Worm (Caenorhabditis elegans) whole organism, L1 larva: ENCODE data around the gene T04C12.7.
A peak's percentile ranks its signal among the peaks of the same experiment; 100 is the strongest.

Experiments used
- C16A3.4 ChIP-seq: fragments of 150-350 bp; optimal IDR thresholded peaks from 2 replicates; lab custom pipeline; 2014; ENCODE audit warnings: missing biosample characterization, missing genetic modification characterization
- Y116A8C.19 ChIP-seq: sonication (generic microtip); optimal IDR thresholded peaks from 2 replicates; lab custom pipeline; 2016; ENCODE audit warnings: missing compliant biosample characterization, missing genetic modification characterization, borderline replicate concordance
- alr-1 ChIP-seq: fragments of 200-800 bp; sonication (Bioruptor generic); optimal IDR thresholded peaks from 2 replicates; lab custom pipeline; 2018; ENCODE audit warnings: borderline replicate concordance, mild to moderate bottlenecking, missing genetic modification characterization, missing compliant biosample characterization
- ama-1 ChIP-seq: fragments of 150-350 bp; optimal IDR thresholded peaks from 2 replicates; lab custom pipeline; 2014
- blmp-1 ChIP-seq: fragments of 150-350 bp; optimal IDR thresholded peaks from 2 replicates; lab custom pipeline; 2014; ENCODE audit warnings: missing biosample characterization, missing genetic modification characterization
- ceh-8 ChIP-seq: fragments of 200-800 bp; sonication (Bioruptor generic); optimal IDR thresholded peaks from 2 replicates; lab custom pipeline; 2018; ENCODE audit warnings: mild to moderate bottlenecking, missing genetic modification characterization, moderate library complexity, missing compliant biosample characterization
- ceh-82 ChIP-seq, 3 experiments: fragments of 150-350 bp in 1 of 3; sonication (generic microtip) in 2 of 3; optimal IDR thresholded peaks; 2 replicates each; lab custom pipeline; 2014 to 2017; ENCODE audit warnings: missing biosample characterization in 3 of 3, missing genetic modification characterization in 3 of 3
- ceh-90 ChIP-seq: sonication (generic microtip); optimal IDR thresholded peaks from 2 replicates; lab custom pipeline; 2016; ENCODE audit warnings: missing genetic modification characterization, missing compliant biosample characterization
- dpl-1 ChIP-seq, 3 experiments: fragments of 150-350 bp in 2 of 3; sonication (generic microtip) in 1 of 3; optimal IDR thresholded peaks; 2 replicates each; lab custom pipeline; 2014 to 2017; ENCODE audit warnings: missing biosample characterization in 3 of 3, missing genetic modification characterization in 3 of 3, missing genetic modification reagents in 3 of 3
- dsc-1 ChIP-seq: sonication (generic microtip); optimal IDR thresholded peaks from 2 replicates; lab custom pipeline; 2016; ENCODE audit warnings: mild to moderate bottlenecking, missing genetic modification characterization, missing compliant biosample characterization
- efl-1 ChIP-seq, 4 experiments: fragments of 150-350 bp; optimal IDR thresholded peaks in 3 of 4; peaks in 1 of 4; 1 replicate in 1 of 4; 2 replicates in 3 of 4; lab custom pipeline; 2014; ENCODE audit warnings: missing biosample characterization in 2 of 4, missing genetic modification characterization in 2 of 4, missing genetic modification reagents in 2 of 4
- egl-13 ChIP-seq: sonication (generic microtip); optimal IDR thresholded peaks from 2 replicates; lab custom pipeline; 2016; ENCODE audit warnings: missing genotype, missing genetic modification reagents, missing genetic modification characterization, missing compliant biosample characterization
- elt-2 ChIP-seq: sonication (generic microtip); optimal IDR thresholded peaks from 2 replicates; lab custom pipeline; 2016; ENCODE audit warnings: missing genetic modification characterization, mild to moderate bottlenecking, inconsistent platforms, missing compliant biosample characterization, missing genetic modification reagents
- elt-3 ChIP-seq, 6 experiments: fragments of 150-350 bp in 1 of 6; sonication (generic microtip); optimal IDR thresholded peaks; 2 replicates each; lab custom pipeline; 2017 to 2018; ENCODE audit warnings: missing biosample characterization in 6 of 6, missing genetic modification characterization in 6 of 6, inconsistent platforms in 1 of 6
- ets-5 ChIP-seq: fragments of 200-800 bp; sonication (Bioruptor generic); IDR thresholded peaks from 2 replicates; pipeline ENCODE4 v1.3.6; 2022; ENCODE audit warnings: missing genetic modification characterization, missing compliant biosample characterization
- fkh-4 ChIP-seq: sonication (generic microtip); optimal IDR thresholded peaks from 2 replicates; lab custom pipeline; 2016; ENCODE audit warnings: missing compliant biosample characterization, missing genetic modification characterization, borderline replicate concordance
- fkh-8 ChIP-seq: sonication (generic microtip); optimal IDR thresholded peaks from 2 replicates; lab custom pipeline; 2016; ENCODE audit warnings: mild to moderate bottlenecking, missing genetic modification characterization, missing compliant biosample characterization
- hlh-17 ChIP-seq: fragments of 200-800 bp; sonication (Bioruptor generic); optimal IDR thresholded peaks from 2 replicates; lab custom pipeline; 2018; ENCODE audit warnings: missing genetic modification characterization, mild to moderate bottlenecking, missing compliant biosample characterization, moderate library complexity, borderline replicate concordance
- hpl-2 ChIP-seq: fragments of 150-350 bp; optimal IDR thresholded peaks from 2 replicates; lab custom pipeline; 2014; ENCODE audit warnings: missing biosample characterization, missing genetic modification reagents, missing genetic modification characterization
- lin-14 ChIP-seq: fragments of 200-800 bp; sonication (Bioruptor generic); optimal IDR thresholded peaks from 2 replicates; lab custom pipeline; 2018; ENCODE audit warnings: mild to moderate bottlenecking, missing genetic modification characterization, moderate library complexity, missing compliant biosample characterization
- lin-15B ChIP-seq: fragments of 150-350 bp; sonication (generic microtip); optimal IDR thresholded peaks from 3 replicates; lab custom pipeline; 2014; ENCODE audit warnings: missing biosample characterization, missing genetic modification characterization
- lin-35 ChIP-seq, 2 experiments: fragments of 150-350 bp; optimal IDR thresholded peaks; 2 replicates each; lab custom pipeline; 2014; ENCODE audit warnings: missing biosample characterization in 2 of 2, missing genetic modification characterization in 2 of 2, missing genetic modification reagents in 2 of 2
- lsy-2 ChIP-seq, 2 experiments: fragments of 150-350 bp; optimal IDR thresholded peaks; 2 replicates each; lab custom pipeline; 2014; ENCODE audit warnings: missing biosample characterization in 2 of 2, missing genetic modification characterization in 2 of 2
- mab-9 ChIP-seq: fragments of 200-800 bp; sonication (Bioruptor generic); IDR thresholded peaks from 2 replicates; pipeline ENCODE4 v1.3.6; 2022; ENCODE audit warnings: missing genetic modification reagents, missing genetic modification characterization, missing compliant biosample characterization
- mdl-1 ChIP-seq, 2 experiments: fragments of 150-350 bp; optimal IDR thresholded peaks; 2 replicates each; lab custom pipeline; 2014 to 2017; ENCODE audit warnings: missing biosample characterization in 2 of 2, missing genetic modification characterization in 2 of 2, inconsistent platforms in 1 of 2
- mep-1 ChIP-seq: fragments of 150-350 bp; optimal IDR thresholded peaks from 2 replicates; lab custom pipeline; 2014; ENCODE audit warnings: missing biosample characterization, missing genetic modification characterization
- nhr-12 ChIP-seq: sonication (generic microtip); optimal IDR thresholded peaks from 2 replicates; lab custom pipeline; 2017; ENCODE audit warnings: missing biosample characterization, missing genetic modification characterization
- nhr-19 ChIP-seq: fragments of 200-800 bp; sonication (Bioruptor generic); conservative IDR thresholded peaks from 2 replicates; pipeline ENCODE4 v1.3.6; 2022; ENCODE audit warnings: missing genetic modification characterization, missing compliant biosample characterization
- nhr-20 ChIP-seq: sonication (generic microtip); optimal IDR thresholded peaks from 2 replicates; lab custom pipeline; 2016; ENCODE audit warnings: mild to moderate bottlenecking, missing genetic modification characterization, missing compliant biosample characterization
- nhr-237 ChIP-seq: fragments of 150-350 bp; optimal IDR thresholded peaks from 2 replicates; lab custom pipeline; 2014; ENCODE audit warnings: missing biosample characterization, missing genetic modification characterization
- nhr-71 ChIP-seq: sonication (generic microtip); optimal IDR thresholded peaks from 2 replicates; lab custom pipeline; 2016; ENCODE audit warnings: mild to moderate bottlenecking, missing genetic modification characterization, moderate library complexity, missing compliant biosample characterization
- nhr-85 ChIP-seq: sonication (generic microtip); peaks from one replicate; lab custom pipeline; 2016; ENCODE audit warnings: missing genetic modification characterization, inconsistent platforms, missing compliant biosample characterization
- nhr-90 ChIP-seq: sonication (generic microtip); optimal IDR thresholded peaks from 2 replicates; lab custom pipeline; 2016; ENCODE audit warnings: mild to moderate bottlenecking, missing genetic modification characterization, missing compliant biosample characterization; ENCODE audit not compliant: poor library complexity
- pax-3 ChIP-seq: fragments of 200-800 bp; sonication (Bioruptor generic); optimal IDR thresholded peaks from 2 replicates; lab custom pipeline; 2018; ENCODE audit warnings: mild to moderate bottlenecking, missing genetic modification characterization, moderate library complexity, missing compliant biosample characterization
- skn-1 ChIP-seq: fragments of 150-350 bp; optimal IDR thresholded peaks from 2 replicates; lab custom pipeline; 2014; ENCODE audit warnings: missing biosample characterization, missing genetic modification characterization
- snpc-4 ChIP-seq: fragments of 150-350 bp; optimal IDR thresholded peaks from 2 replicates; lab custom pipeline; 2014; ENCODE audit warnings: missing biosample characterization, missing genetic modification characterization
- snu-23 ChIP-seq: sonication (generic microtip); optimal IDR thresholded peaks from 2 replicates; lab custom pipeline; 2016; ENCODE audit warnings: missing genetic modification characterization, missing compliant biosample characterization
- sptf-1 ChIP-seq: fragments of 150-350 bp; optimal IDR thresholded peaks from 2 replicates; lab custom pipeline; 2014; ENCODE audit warnings: missing biosample characterization, missing genetic modification characterization
- unc-130 ChIP-seq: fragments of 150-350 bp; optimal IDR thresholded peaks from 2 replicates; lab custom pipeline; 2017; ENCODE audit warnings: missing biosample characterization, missing genetic modification characterization, inconsistent platforms
- unc-86 ChIP-seq: sonication (generic microtip); optimal IDR thresholded peaks from 2 replicates; lab custom pipeline; 2016; ENCODE audit warnings: missing genetic modification characterization, missing compliant biosample characterization
- vab-15 ChIP-seq: sonication (generic microtip); optimal IDR thresholded peaks from 2 replicates; lab custom pipeline; 2017; ENCODE audit warnings: missing genotype, mild to moderate bottlenecking, missing genetic modification characterization, missing compliant biosample characterization
- xbp-1 ChIP-seq: sonication (generic microtip); optimal IDR thresholded peaks from 2 replicates; lab custom pipeline; 2016; ENCODE audit warnings: missing genetic modification characterization, missing compliant biosample characterization
- ztf-11 ChIP-seq, 2 experiments: sonication (generic microtip); optimal IDR thresholded peaks; 2 replicates each; lab custom pipeline; 2016 to 2017; ENCODE audit warnings: missing genetic modification characterization in 2 of 2, missing biosample characterization in 1 of 2, missing compliant biosample characterization in 1 of 2

T04C12.7 gene

DNA sequence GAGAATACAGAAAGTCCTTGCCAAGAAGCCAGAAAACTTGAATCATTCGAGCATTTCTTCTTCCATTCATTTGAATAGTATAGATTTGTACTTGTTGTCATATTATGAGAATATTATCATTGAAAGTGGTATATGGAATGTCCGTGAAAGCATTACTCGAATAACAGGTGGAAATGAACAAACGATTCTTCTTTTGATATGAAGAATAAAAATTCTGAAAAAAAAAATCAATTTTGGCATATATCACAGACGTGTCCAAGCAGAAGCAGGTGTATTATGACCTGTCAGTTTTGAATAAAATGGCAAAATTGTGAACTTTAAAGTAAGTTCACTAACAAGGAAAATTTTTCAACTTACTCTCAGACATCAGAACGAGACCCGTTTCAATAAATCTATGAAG, 3.1 kb downstream of the T04C12.7 start, which contains the start of gene srh-75:
srh-75 (minus strand) TSS at position 101 of the 400 bp plus-strand sequence.
- TF ChIP-seq Y116A8C.19 (tag; lab: Kevin White, UChicago) (no peak), ceh-82 (tag; optimal IDR thresholded peaks at IDR 0.05; lab: Kevin White, UChicago) (no peak), ets-5 (GFP tag; lab: Robert Waterston, UW) (no peak), efl-1 (optimal IDR thresholded peaks at IDR 0.05; lab: Kevin White, UChicago) (no peak), efl-1 (GFP tag; optimal IDR thresholded peaks at IDR 0.05 in 1 of 2; lab: Kevin White, UChicago) (no peak), fkh-8 (tag; lab: Kevin White, UChicago) (no peak)

DNA sequence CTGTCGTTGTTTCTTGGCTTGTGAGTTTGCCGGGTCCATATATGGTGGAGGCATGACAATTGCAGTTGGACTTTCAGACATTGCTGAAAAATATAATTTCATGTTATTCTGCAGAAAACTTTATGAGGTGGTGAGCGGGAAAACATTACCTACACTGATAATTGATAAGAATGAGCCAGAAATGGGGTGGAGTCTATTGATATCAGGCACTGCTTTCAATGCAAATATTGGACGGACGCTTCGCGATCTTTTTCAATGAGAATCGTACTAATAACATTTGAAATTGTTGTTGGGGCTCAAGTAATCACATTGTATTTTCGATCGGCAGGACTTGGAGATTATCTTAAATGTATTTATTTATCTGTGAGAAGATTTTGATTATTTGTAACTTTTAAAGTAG, 5.3 kb downstream of the T04C12.7 start, which contains the start of gene T04C12.1:
T04C12.1 (minus strand) TSS at position 90 of the 400 bp plus-strand sequence.
- peak; percentile 61 for TF ChIP-seq ama-1 (lab: Kevin White, UChicago)
- TF ChIP-seq nhr-19 (GFP tag; lab: Robert Waterston, UW): 0 out of 2 replicates have a peak, but pooled peaks have one; percentile 13
- TF ChIP-seq elt-2 (tag; lab: Kevin White, UChicago): peak; percentile 4
- peak; percentile 13 for TF ChIP-seq nhr-85 (tag; lab: Kevin White, UChicago)
- TF ChIP-seq nhr-71 (tag; lab: Kevin White, UChicago): peak; percentile 19
- TF ChIP-seq nhr-90 (tag; lab: Kevin White, UChicago): peak; percentile 13
- no peak for TF ChIP-seq mep-1 (tag; lab: Kevin White, UChicago)
- TF ChIP-seq alr-1 (tag; lab: Kevin White, UChicago): no peak
- TF ChIP-seq lsy-2 (tag; optimal IDR thresholded peaks at IDR 0.05; lab: Kevin White, UChicago): no peak

DNA sequence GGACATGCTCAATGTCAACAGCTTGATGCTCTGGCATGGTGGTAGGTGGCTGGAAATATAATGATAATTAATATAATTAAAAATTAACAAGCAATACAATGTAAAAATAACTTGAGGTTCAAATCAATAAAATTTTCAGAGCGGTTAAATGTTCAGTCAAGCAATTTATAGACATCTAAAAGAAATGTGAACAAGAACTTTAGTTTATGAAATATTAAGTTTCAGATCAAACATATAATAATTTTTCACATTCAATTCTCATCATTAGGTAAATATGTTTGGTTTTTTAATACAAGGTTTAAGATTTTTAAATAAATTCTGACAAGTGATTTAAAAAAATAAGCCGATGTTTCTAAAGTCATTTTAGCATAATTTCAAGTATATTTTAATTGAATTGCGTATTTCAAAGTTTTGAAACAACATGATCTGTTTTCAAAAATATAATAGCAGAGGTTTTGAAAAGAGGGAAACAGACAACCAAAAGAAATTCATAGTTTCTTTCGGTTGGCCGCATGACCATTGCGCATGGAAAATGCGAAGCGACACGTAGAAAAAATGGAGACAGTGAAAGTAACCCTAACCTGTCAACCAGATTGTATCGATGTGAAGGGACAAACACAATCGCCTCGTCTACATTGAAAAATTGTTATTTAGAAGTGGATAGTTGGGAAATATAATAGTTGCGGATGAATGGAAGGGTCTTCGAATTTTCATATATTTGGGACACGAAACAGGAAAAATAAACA, 6.5 kb downstream of the T04C12.7 start, which contains the start of gene T04C12.11:
T04C12.11 (minus strand) TSS at position 51 of the 746 bp plus-strand sequence.
- TF ChIP-seq skn-1 (peak; percentile 10), nhr-85 (tag; lab: Kevin White, UChicago) (peak; percentile 85), hlh-17 (GFP tag; lab: Kevin White, UChicago) (no peak), hpl-2 (no peak), elt-3 (tag; optimal IDR thresholded peaks at IDR 0.05; lab: Kevin White, UChicago) (peak in 1 of 6 experiments; percentile 32), ceh-90 (tag; lab: Kevin White, UChicago) (no peak), nhr-71 (tag; lab: Kevin White, UChicago) (peak; percentile 32), snu-23 (GFP tag; lab: Kevin White, UChicago) (peak; percentile 65), lin-35 (GFP tag; optimal IDR thresholded peaks at IDR 0.05; lab: Kevin White, UChicago) (peak in 1 of 2 experiments; percentile 19), vab-15 (no peak), fkh-4 (no peak), nhr-20 (tag; lab: Kevin White, UChicago) (peak; percentile 66), blmp-1 (tag; lab: Kevin White, UChicago) (peak; percentile 99), dsc-1 (tag; lab: Kevin White, UChicago) (no peak), pax-3 (no peak), mdl-1 (tag; optimal IDR thresholded peaks at IDR 0.05; lab: Kevin White, UChicago) (peak in 1 of 2 experiments; percentile 43), sptf-1 (tag; lab: Kevin White, UChicago) (no peak), nhr-12 (no peak), efl-1 (optimal IDR thresholded peaks at IDR 0.05; lab: Kevin White, UChicago) (no peak), efl-1 (GFP tag; optimal IDR thresholded peaks at IDR 0.05 in 1 of 2; lab: Kevin White, UChicago) (peak in 1 of 2 experiments; percentile 64), ztf-11 (tag; optimal IDR thresholded peaks at IDR 0.05; lab: Kevin White, UChicago) (no peak), ceh-8 (no peak), snpc-4 (tag; lab: Kevin White, UChicago) (no peak), lsy-2 (tag; optimal IDR thresholded peaks at IDR 0.05; lab: Kevin White, UChicago) (peak in 1 of 2 experiments; percentile 30), dpl-1 (GFP tag; optimal IDR thresholded peaks at IDR 0.05; lab: Kevin White, UChicago) (no peak), Y116A8C.19 (tag; lab: Kevin White, UChicago) (no peak), unc-130 (tag; lab: Kevin White, UChicago) (no peak), nhr-237 (tag; lab: Kevin White, UChicago) (no peak), xbp-1 (tag; lab: Kevin White, UChicago) (no peak), C16A3.4 (peak; percentile 8), mab-9 (GFP tag; lab: Robert Waterston, UW) (no peak), lin-14 (GFP tag; lab: Kevin White, UChicago) (peak; percentile 72), ets-5 (GFP tag; lab: Robert Waterston, UW) (no peak), mep-1 (tag; lab: Kevin White, UChicago) (peak; percentile 77), unc-86 (no peak), lin-15B (tag; lab: Kevin White, UChicago) (no peak), egl-13 (tag; lab: Kevin White, UChicago) (no peak)
